Worm (Caenorhabditis elegans) whole organism, early embryonic: Measurements from ENCODE around the gene F40A3.1.

Experiments
- B0310.2 ChIP-seq: sonication (generic microtip); optimal IDR thresholded peaks from 2 replicates; lab custom pipeline; 2016; ENCODE audit warnings: mild to moderate bottlenecking, missing genetic modification characterization, missing compliant biosample characterization
- F13C5.2 ChIP-seq: sonication (generic microtip); optimal IDR thresholded peaks from 2 replicates; lab custom pipeline; 2017; ENCODE audit warnings: mild to moderate bottlenecking, missing genetic modification characterization, inconsistent platforms, missing compliant biosample characterization
- aly-1 ChIP-seq: sonication (generic microtip); optimal IDR thresholded peaks from 2 replicates; lab custom pipeline; 2016; ENCODE audit warnings: missing genetic modification characterization, missing compliant biosample characterization
- ama-1 ChIP-seq: fragments of 150-350 bp; optimal IDR thresholded peaks from 2 replicates; lab custom pipeline; 2014
- ceh-13 ChIP-seq: fragments of 200-800 bp; sonication (Bioruptor generic); optimal IDR thresholded peaks from 2 replicates; lab custom pipeline; 2018; ENCODE audit warnings: mild to moderate bottlenecking, missing genetic modification characterization, missing compliant biosample characterization
- ceh-36 ChIP-seq: sonication (generic microtip); optimal IDR thresholded peaks from 2 replicates; lab custom pipeline; 2016; ENCODE audit warnings: missing genetic modification characterization, inconsistent platforms, missing compliant biosample characterization
- ets-7 ChIP-seq: sonication (generic microtip); optimal IDR thresholded peaks from 2 replicates; lab custom pipeline; 2016; ENCODE audit warnings: missing genotype, missing genetic modification characterization, missing compliant biosample characterization
- hmbx-1 ChIP-seq: sonication (generic microtip); optimal IDR thresholded peaks from 2 replicates; lab custom pipeline; 2016; ENCODE audit warnings: mild to moderate bottlenecking, missing genetic modification characterization, missing compliant biosample characterization
- hnd-1 ChIP-seq: sonication (generic microtip); optimal IDR thresholded peaks from 2 replicates; lab custom pipeline; 2016; ENCODE audit warnings: missing genetic modification characterization, missing compliant biosample characterization
- pes-1 ChIP-seq: fragments of 200-800 bp; sonication (Bioruptor generic); IDR thresholded peaks from 2 replicates; pipeline ENCODE4 v1.3.6; 2022; ENCODE audit warnings: missing genetic modification reagents, missing genetic modification characterization, missing compliant biosample characterization
- scrt-1 ChIP-seq: fragments of 200-800 bp; sonication (Bioruptor generic); IDR thresholded peaks from 2 replicates; pipeline ENCODE4 v1.3.6; 2022; ENCODE audit warnings: missing genetic modification characterization, missing compliant biosample characterization
- sea-1 ChIP-seq: fragments of 200-800 bp; sonication (Bioruptor generic); conservative IDR thresholded peaks from 2 replicates; pipeline ENCODE4 v1.3.6; 2022; ENCODE audit warnings: missing genetic modification characterization, missing compliant biosample characterization
- tbx-37 ChIP-seq: fragments of 200-800 bp; sonication (Bioruptor generic); conservative IDR thresholded peaks from 2 replicates; pipeline ENCODE4 v1.3.6; 2022; ENCODE audit warnings: missing genetic modification reagents, missing genetic modification characterization, missing compliant biosample characterization
- tra-4 ChIP-seq: sonication (generic microtip); optimal IDR thresholded peaks from 2 replicates; lab custom pipeline; 2017; ENCODE audit warnings: missing genetic modification characterization, missing compliant biosample characterization

DNA sequence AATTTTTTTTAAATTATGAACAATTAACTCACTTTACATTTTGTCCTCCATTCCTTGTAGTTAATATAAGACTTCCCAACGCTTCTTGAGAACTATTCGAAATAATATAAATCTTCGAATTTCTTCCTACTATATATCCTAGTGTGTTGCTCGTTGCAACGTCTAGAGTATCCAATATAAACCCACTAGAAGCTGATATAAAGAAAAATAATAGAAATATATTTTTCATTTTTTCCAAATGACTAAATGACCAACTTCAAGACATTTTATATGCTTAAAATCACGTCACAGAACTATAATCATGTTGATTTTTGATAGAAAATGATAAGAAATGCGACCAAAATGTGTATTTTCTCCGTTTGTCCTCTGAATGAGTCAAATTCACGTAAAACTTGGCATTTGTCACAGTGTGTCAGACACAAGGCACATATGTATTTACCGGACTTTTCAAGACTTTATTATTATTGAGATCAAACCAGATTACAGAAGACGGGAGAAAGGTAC lies 28.3 kb upstream of the F40A3.1 start, which contains the start of gene C37C3.10:
- no peak for TF ChIP-seq pes-1
- no peak for TF ChIP-seq hnd-1 (tag; lab: Kevin White, UChicago)
- no peak for TF ChIP-seq ceh-13 (GFP tag; lab: Kevin White, UChicago)
- TF ChIP-seq ets-7 (tag; lab: Kevin White, UChicago), result no peak
- no peak for TF ChIP-seq ama-1 (lab: Kevin White, UChicago)
- no peak for TF ChIP-seq F13C5.2 (tag; lab: Kevin White, UChicago)
- no peak for TF ChIP-seq sea-1 (GFP tag; lab: Robert Waterston, UW)
- TF ChIP-seq ceh-36, result no peak
- TF ChIP-seq tbx-37 (GFP tag; lab: Robert Waterston, UW), result no peak
- TF ChIP-seq tra-4 (tag; lab: Kevin White, UChicago), result no peak
- no peak for TF ChIP-seq scrt-1 (GFP tag; lab: Robert Waterston, UW)
- TF ChIP-seq hmbx-1 (tag; lab: Kevin White, UChicago), result no peak
- no peak for TF ChIP-seq B0310.2 (tag; lab: Kevin White, UChicago)
- no peak for TF ChIP-seq aly-1
